Worm (Caenorhabditis elegans) whole organism, midembryonic: ENCODE results near the gene glb-22.

ENCODE experiments used
- cog-1 ChIP-seq: sonication (generic microtip); optimal IDR thresholded peaks from 2 replicates; lab custom pipeline; 2016; ENCODE audit warnings: missing genetic modification characterization, missing compliant biosample characterization
- klf-2 ChIP-seq: fragments of 200-800 bp; sonication (Bioruptor generic); conservative IDR thresholded peaks from 2 replicates; pipeline ENCODE4 v1.3.6; 2022; ENCODE audit warnings: missing genetic modification reagents, missing genetic modification characterization, missing compliant biosample characterization
- med-1 ChIP-seq: sonication (generic microtip); optimal IDR thresholded peaks from 2 replicates; lab custom pipeline; 2017; ENCODE audit warnings: missing genetic modification characterization, mild to moderate bottlenecking, missing compliant biosample characterization, antibody characterized with exemption, missing genetic modification reagents; ENCODE audit not compliant: insufficient read depth
- ref-1 ChIP-seq: fragments of 200-800 bp; sonication (Bioruptor generic); conservative IDR thresholded peaks from 2 replicates; pipeline ENCODE4 v1.3.6; 2022; ENCODE audit warnings: missing genetic modification reagents, missing genetic modification characterization, missing compliant biosample characterization
- tab-1 ChIP-seq: fragments of 200-800 bp; sonication (Bioruptor generic); IDR thresholded peaks from 2 replicates; pipeline ENCODE4 v1.3.6; 2022; ENCODE audit warnings: missing genetic modification characterization, missing compliant biosample characterization
- ztf-23 ChIP-seq: fragments of 200-800 bp; sonication (Bioruptor generic); IDR thresholded peaks from 2 replicates; pipeline ENCODE4 v1.3.6; 2022; ENCODE audit warnings: missing genetic modification reagents, missing genetic modification characterization, missing compliant biosample characterization
- ztf-29 ChIP-seq: fragments of 200-800 bp; sonication (Bioruptor generic); IDR thresholded peaks from 2 replicates; pipeline ENCODE4 v1.3.6; 2022; ENCODE audit warnings: missing genetic modification reagents, missing genetic modification characterization, missing compliant biosample characterization

- TF ChIP-seq tab-1 (GFP tag; lab: Robert Waterston, UW) (no peak), ztf-29 (GFP tag; lab: Robert Waterston, UW) (no peak), ztf-23 (no peak), klf-2 (GFP tag; lab: Robert Waterston, UW) (no peak), ref-1 (GFP tag; lab: Robert Waterston, UW) (no peak), med-1 (GFP tag; lab: Kevin White, UChicago) (no peak), cog-1 (tag; lab: Kevin White, UChicago) (no peak)
These were observed 40.0 kb downstream of the glb-22 start, which contains the start of gene F43D2.7 for ce11 chrV:14640071-14640470.
